Fruit fly (Drosophila melanogaster) whole organism, embryonic: Measurements from ENCODE around the gene CG2794.

ENCODE experiments used
- Asciz ChIP-seq: fragments of 200-800 bp; sonication (Bioruptor generic); optimal IDR thresholded peaks from 2 replicates; lab custom pipeline; 2017; ENCODE audit warnings: missing biosample characterization, mild to moderate bottlenecking, missing genetic modification characterization, missing genetic modification reagents
- Awh ChIP-seq: fragments of 200-800 bp; sonication (Bioruptor generic); IDR thresholded peaks from 2 replicates; pipeline ENCODE4, ENCODE4 v1.3.6; 2022; ENCODE audit warnings: missing biosample characterization, missing genetic modification characterization
- BEAF-32 ChIP-seq: fragments of 200-800 bp; sonication (Bioruptor generic); optimal IDR thresholded peaks from 3 replicates; lab custom pipeline; 2017; ENCODE audit warnings: missing biosample characterization, missing genetic modification characterization, mild to moderate bottlenecking, moderate library complexity, missing genetic modification reagents
- BtbVII ChIP-seq: fragments of 200-800 bp; sonication (Bioruptor generic); optimal IDR thresholded peaks from 3 replicates; lab custom pipeline; 2017; ENCODE audit warnings: missing biosample characterization, mild to moderate bottlenecking, missing genetic modification characterization
- CG1024 ChIP-seq: fragments of 200-800 bp; sonication (Bioruptor generic); IDR thresholded peaks from 2 replicates; pipeline ENCODE4 v1.3.6; 2022; ENCODE audit warnings: missing biosample characterization, missing genetic modification characterization
- CG10321 ChIP-seq: fragments of 200-800 bp; sonication (Bioruptor generic); IDR thresholded peaks from 2 replicates; pipeline ENCODE4 v1.3.6; 2022; ENCODE audit warnings: missing biosample characterization, missing genetic modification characterization
- CG12155 ChIP-seq: fragments of 200-800 bp; sonication (Bioruptor generic); optimal IDR thresholded peaks from 3 replicates; lab custom pipeline; 2016; ENCODE audit warnings: missing biosample characterization, missing genetic modification characterization
- CG12942 ChIP-seq: fragments of 200-800 bp; sonication (Bioruptor generic); optimal IDR thresholded peaks from 3 replicates; lab custom pipeline; 2016; ENCODE audit warnings: missing biosample characterization, missing genetic modification characterization
- CG14860 ChIP-seq: fragments of 200-800 bp; sonication (Bioruptor generic); IDR thresholded peaks from 3 replicates; pipeline ENCODE4 v1.3.6; 2022; ENCODE audit warnings: missing biosample characterization, missing genetic modification characterization; ENCODE audit not compliant: partially characterized antibody
- CG15011 ChIP-seq: fragments of 200-800 bp; sonication (Bioruptor generic); optimal IDR thresholded peaks from 3 replicates; lab custom pipeline; 2018; ENCODE audit warnings: missing biosample characterization, mild to moderate bottlenecking, missing genetic modification characterization
- CG15514 ChIP-seq: fragments of 200-800 bp; sonication (Bioruptor generic); optimal IDR thresholded peaks from 3 replicates; lab custom pipeline; 2017; ENCODE audit warnings: missing biosample characterization, missing genetic modification characterization, mild to moderate bottlenecking, moderate library complexity, missing genetic modification reagents
- CG15696 ChIP-seq: fragments of 200-800 bp; sonication (Bioruptor generic); optimal IDR thresholded peaks from 2 replicates; lab custom pipeline; 2019; ENCODE audit warnings: missing biosample characterization, mild to moderate bottlenecking, missing genetic modification characterization, moderate library complexity
- CG16815 ChIP-seq: fragments of 200-800 bp; sonication (Bioruptor generic); optimal IDR thresholded peaks from 3 replicates; lab custom pipeline; 2017; ENCODE audit warnings: missing biosample characterization, mild to moderate bottlenecking, missing genetic modification characterization
- CG17328 ChIP-seq: fragments of 200-800 bp; sonication (Bioruptor generic); IDR thresholded peaks from 2 replicates; pipeline ENCODE4 v1.3.6; 2022; ENCODE audit warnings: missing biosample characterization, missing genetic modification characterization
- CG1832 ChIP-seq: fragments of 200-800 bp; sonication (Bioruptor generic); optimal IDR thresholded peaks from 2 replicates; lab custom pipeline; 2017; ENCODE audit warnings: missing biosample characterization, mild to moderate bottlenecking, missing genetic modification characterization, inconsistent platforms
- CG2199 ChIP-seq: fragments of 200-800 bp; sonication (Bioruptor generic); IDR thresholded peaks from 3 replicates; pipeline ENCODE4 v1.3.6; 2022; ENCODE audit warnings: missing biosample characterization, missing genetic modification characterization
- CG30431 ChIP-seq: fragments of 200-800 bp; sonication (Bioruptor generic); optimal IDR thresholded peaks from 2 replicates; lab custom pipeline; 2017; ENCODE audit warnings: missing biosample characterization, missing genetic modification characterization
- CG3847 ChIP-seq: fragments of 200-800 bp; sonication (Bioruptor generic); IDR thresholded peaks from 2 replicates; pipeline ENCODE4 v1.3.6; 2022; ENCODE audit warnings: missing biosample characterization, missing genetic modification characterization
- CG4282 ChIP-seq: fragments of 200-800 bp; sonication (Bioruptor generic); optimal IDR thresholded peaks from 2 replicates; lab custom pipeline; 2016; ENCODE audit warnings: missing biosample characterization, missing genetic modification characterization
- CG7963 ChIP-seq: fragments of 200-800 bp; sonication (Bioruptor generic); IDR thresholded peaks from 3 replicates; pipeline ENCODE4 v1.3.6; 2022; ENCODE audit warnings: missing biosample characterization, missing genetic modification characterization; ENCODE audit not compliant: partially characterized antibody
- CG8290 ChIP-seq, 3 experiments: fragments of 200-800 bp; sonication (Bioruptor generic); optimal IDR thresholded peaks; 2 replicates each; lab custom pipeline; 2016 to 2019; ENCODE audit warnings: missing biosample characterization in 3 of 3, missing genetic modification characterization in 3 of 3, mild to moderate bottlenecking in 2 of 3, moderate library complexity in 1 of 3
- CG8478 ChIP-seq: fragments of >200 bp; optimal IDR thresholded peaks from 2 replicates; lab custom pipeline; 2018
- CG9215 ChIP-seq: fragments of 200-800 bp; sonication (Bioruptor generic); IDR thresholded peaks from 2 replicates; pipeline ENCODE4 v1.3.6; 2022; ENCODE audit warnings: missing biosample characterization, missing genetic modification characterization
- CG9932 ChIP-seq: fragments of 200-800 bp; sonication (Bioruptor generic); IDR thresholded peaks from 2 replicates; pipeline ENCODE4 v1.3.6; 2022; ENCODE audit warnings: missing biosample characterization, missing genetic modification characterization
- CkIIα-i1 ChIP-seq: fragments of 200-800 bp; sonication (Bioruptor generic); IDR thresholded peaks from 2 replicates; pipeline ENCODE4 v1.3.6; 2022; ENCODE audit warnings: missing biosample characterization, missing genetic modification characterization
- Dek ChIP-seq: fragments of 200-800 bp; sonication (Bioruptor generic); optimal IDR thresholded peaks from 3 replicates; lab custom pipeline; 2019; ENCODE audit warnings: missing biosample characterization, mild to moderate bottlenecking, missing genetic modification characterization, moderate library complexity
- Doc2 ChIP-seq: fragments of 200-800 bp; sonication (Bioruptor generic); IDR thresholded peaks from 2 replicates; pipeline ENCODE4 v1.3.6; 2022; ENCODE audit warnings: missing biosample characterization, missing genetic modification characterization
- Elba2 ChIP-seq: fragments of 200-800 bp; sonication (Bioruptor generic); optimal IDR thresholded peaks from 3 replicates; lab custom pipeline; 2016; ENCODE audit warnings: missing biosample characterization, missing genetic modification characterization
- HHEX ChIP-seq: fragments of 200-800 bp; sonication (Bioruptor generic); optimal IDR thresholded peaks from 3 replicates; lab custom pipeline; 2017; ENCODE audit warnings: missing biosample characterization, mild to moderate bottlenecking, missing genetic modification characterization, missing genetic modification reagents
- Hey ChIP-seq: fragments of 200-800 bp; sonication (Bioruptor generic); optimal IDR thresholded peaks from 3 replicates; lab custom pipeline; 2018; ENCODE audit warnings: missing biosample characterization, mild to moderate bottlenecking, missing genetic modification characterization
- Hr39 ChIP-seq: fragments of >200 bp; optimal IDR thresholded peaks from 2 replicates; lab custom pipeline; 2017
- Med ChIP-seq: fragments of 200-800 bp; sonication (Bioruptor generic); peaks from one replicate; lab custom pipeline; 2016; ENCODE audit warnings: missing biosample characterization, missing genetic modification characterization, mild to moderate bottlenecking, inconsistent platforms, moderate library complexity
- Poxn ChIP-seq: fragments of 200-800 bp; sonication (Bioruptor generic); IDR thresholded peaks from 2 replicates; pipeline ENCODE4 v1.3.6; 2022; ENCODE audit warnings: missing biosample characterization, missing genetic modification characterization
- Rfx ChIP-seq: fragments of 200-800 bp; sonication (Bioruptor generic); IDR thresholded peaks from 2 replicates; pipeline ENCODE4 v1.3.6; 2022; ENCODE audit warnings: missing biosample characterization, missing genetic modification characterization
- al ChIP-seq: fragments of 200-800 bp; sonication (Bioruptor generic); IDR thresholded peaks from 2 replicates; pipeline ENCODE4 v1.3.6; 2022; ENCODE audit warnings: missing biosample characterization, missing genetic modification characterization
- cad ChIP-seq: fragments of >200 bp; optimal IDR thresholded peaks from 2 replicates; lab custom pipeline; 2017; ENCODE audit warnings: missing biosample characterization, missing genetic modification characterization
- chn ChIP-seq: fragments of 200-800 bp; sonication (Bioruptor generic); optimal IDR thresholded peaks from 2 replicates; lab custom pipeline; 2016; ENCODE audit warnings: missing biosample characterization, missing genetic modification characterization
- ci ChIP-seq: fragments of 200-800 bp; sonication (Bioruptor generic); IDR thresholded peaks from 3 replicates; pipeline ENCODE4 v1.3.6; 2022; ENCODE audit warnings: missing biosample characterization, missing genetic modification characterization
- dan ChIP-seq: fragments of 200-800 bp; sonication (Bioruptor generic); IDR thresholded peaks from 2 replicates; pipeline ENCODE4 v1.3.6; 2022; ENCODE audit warnings: missing biosample characterization, missing genetic modification characterization
- esg ChIP-seq: fragments of 200-800 bp; sonication (Bioruptor generic); conservative IDR thresholded peaks from 2 replicates; pipeline ENCODE4 v1.3.6; 2022; ENCODE audit warnings: missing biosample characterization, missing genetic modification characterization
- fd64A ChIP-seq: fragments of 200-800 bp; sonication (Bioruptor generic); optimal IDR thresholded peaks from 3 replicates; lab custom pipeline; 2018; ENCODE audit warnings: missing biosample characterization, mild to moderate bottlenecking, missing genetic modification characterization
- inv ChIP-seq: fragments of 200-800 bp; sonication (Bioruptor generic); IDR thresholded peaks from 2 replicates; pipeline ENCODE4 v1.3.6; 2022; ENCODE audit warnings: missing biosample characterization, missing genetic modification characterization; ENCODE audit not compliant: partially characterized antibody
- onecut ChIP-seq: fragments of 200-800 bp; sonication (Bioruptor generic); IDR thresholded peaks from 2 replicates; pipeline ENCODE4 v1.3.6; 2022; ENCODE audit warnings: missing biosample characterization, missing genetic modification characterization
- org-1 ChIP-seq: fragments of 200-800 bp; sonication (Bioruptor generic); optimal IDR thresholded peaks from 2 replicates; lab custom pipeline; 2017; ENCODE audit warnings: missing biosample characterization, missing genetic modification characterization
- p53 ChIP-seq: fragments of 200-800 bp; sonication (Bioruptor generic); optimal IDR thresholded peaks from 2 replicates; lab custom pipeline; 2016; ENCODE audit warnings: missing biosample characterization, missing genetic modification characterization
- pan ChIP-seq, 4 experiments: fragments of >200 bp in 3 of 4; fragments of 200-800 bp in 1 of 4; sonication (Bioruptor generic) in 1 of 4; optimal IDR thresholded peaks in 3 of 4; IDR thresholded peaks in 1 of 4; 2 replicates each; pipeline versions ENCODE4 v1.3.6 to Lab custom; 2017 to 2022; ENCODE audit warnings: missing biosample characterization in 2 of 4, missing genetic modification characterization in 2 of 4, mixed read lengths in 1 of 4
- ro ChIP-seq: fragments of 200-800 bp; sonication (Bioruptor generic); IDR thresholded peaks from 2 replicates; pipeline ENCODE4 v1.3.6; 2022; ENCODE audit warnings: missing biosample characterization, missing genetic modification characterization
- sr ChIP-seq: fragments of 200-800 bp; sonication (Bioruptor generic); IDR thresholded peaks from 3 replicates; pipeline ENCODE4 v1.3.6; 2022; ENCODE audit warnings: missing biosample characterization, missing genetic modification characterization
- tio ChIP-seq: fragments of 200-800 bp; sonication (Bioruptor generic); optimal IDR thresholded peaks from 2 replicates; lab custom pipeline; 2017; ENCODE audit warnings: missing biosample characterization, missing genetic modification characterization, inconsistent platforms
- tna ChIP-seq: fragments of 200-800 bp; sonication (Bioruptor generic); IDR thresholded peaks from 2 replicates; pipeline ENCODE4 v1.3.6; 2022; ENCODE audit warnings: missing biosample characterization, missing genetic modification characterization; ENCODE audit not compliant: partially characterized antibody
- twi ChIP-seq: fragments of 200-800 bp; optimal IDR thresholded peaks from 2 replicates; lab custom pipeline; 2019; ENCODE audit warnings: missing biosample characterization, mild to moderate bottlenecking, missing genetic modification characterization, moderate library complexity

Gene CG2794

dm6 chr2L:568030-568429, 4.1 kb downstream of the CG2794 start, which contains the start of the genes Nle and Sf3b1 (continued):
- TF ChIP-seq dan (GFP tag; lab: Robert Waterston, UW) (no peak), CG7963 (GFP tag; lab: Robert Waterston, UW) (peak; percentile 48; the same call in 1 of the 3 replicates), Asciz (GFP tag; lab: Kevin White, UChicago) (no peak), al (no peak), Doc2 (GFP tag; lab: Robert Waterston, UW) (no peak), Poxn (GFP tag; lab: Robert Waterston, UW) (no peak), onecut (GFP tag; lab: Robert Waterston, UW) (0 out of 2 replicates have a peak, but pooled peaks have one; percentile 16), esg (GFP tag; lab: Robert Waterston, UW) (0 out of 2 replicates have a peak, but pooled peaks have one; percentile 4), CG16815 (no peak), BtbVII (GFP tag; lab: Kevin White, UChicago) (no peak), Med (GFP tag; lab: Kevin White, UChicago) (peak; percentile 89), ro (GFP tag; lab: Robert Waterston, UW) (no peak), CG1832 (no peak), tio (no peak), CG1024 (GFP tag; lab: Robert Waterston, UW) (no peak), CG12942 (GFP tag; lab: Kevin White, UChicago) (peak; percentile 12), BEAF-32 (peak; percentile 96), CG2199 (GFP tag; lab: Robert Waterston, UW) (no peak), Hey (no peak), Elba2 (peak; percentile 68), CG12155 (GFP tag; lab: Kevin White, UChicago) (peak; percentile 37), Hr39 (lab: Kevin White, UChicago) (no peak), CG15696 (tag; lab: Kevin White, UChicago) (peak; percentile 67), CG15514 (peak; percentile 56), pan (optimal IDR thresholded peaks at IDR 0.05; lab: Kevin White, UChicago) (no peak), pan (GFP tag; optimal IDR thresholded peaks at IDR 0.05 in 1 of 2, IDR thresholded peaks at IDR 0.05 in 1 of 2) (peak in 1 of 2 experiments; percentile 34), Awh (no peak), CG8478 (no peak), CG8290 (GFP tag; optimal IDR thresholded peaks at IDR 0.05; lab: Kevin White, UChicago) (no peak), CG8290 (tag; optimal IDR thresholded peaks at IDR 0.05; lab: Kevin White, UChicago) (no peak), CG30431 (no peak), cad (GFP tag; lab: Kevin White, UChicago) (no peak), fd64A (no peak), tna (GFP tag; lab: Robert Waterston, UW) (peak; percentile 82), CG14860 (peak; percentile 93), CG4282 (GFP tag; lab: Kevin White, UChicago) (no peak), org-1 (no peak), Dek (tag; lab: Kevin White, UChicago) (no peak), sr (GFP tag; lab: Robert Waterston, UW) (no peak), CG3847 (peak; percentile 78), chn (peak; percentile 47), twi (tag; lab: Kevin White, UChicago) (peak; percentile 68), Rfx (GFP tag; lab: Robert Waterston, UW) (peak; percentile 41), ci (GFP tag; lab: Robert Waterston, UW) (0 out of 3 replicates have a peak, but pooled peaks have one; percentile 28), CkIIα-i1 (no peak), CG9932 (GFP tag; lab: Robert Waterston, UW) (peak; percentile 80), p53 (no peak), CG15011 (GFP tag; lab: Kevin White, UChicago) (no peak), HHEX (GFP tag; lab: Kevin White, UChicago) (no peak), inv (peak; percentile 95), CG9215 (GFP tag; lab: Robert Waterston, UW) (peak; percentile 65), CG10321 (GFP tag; lab: Robert Waterston, UW) (no peak), CG17328 (GFP tag; lab: Robert Waterston, UW) (0 out of 2 replicates have a peak, but pooled peaks have one; percentile 2)
